Worm (Caenorhabditis elegans): ENCODE measurements around the gene C24H11.2.

C24H11.2 gene

DNA sequence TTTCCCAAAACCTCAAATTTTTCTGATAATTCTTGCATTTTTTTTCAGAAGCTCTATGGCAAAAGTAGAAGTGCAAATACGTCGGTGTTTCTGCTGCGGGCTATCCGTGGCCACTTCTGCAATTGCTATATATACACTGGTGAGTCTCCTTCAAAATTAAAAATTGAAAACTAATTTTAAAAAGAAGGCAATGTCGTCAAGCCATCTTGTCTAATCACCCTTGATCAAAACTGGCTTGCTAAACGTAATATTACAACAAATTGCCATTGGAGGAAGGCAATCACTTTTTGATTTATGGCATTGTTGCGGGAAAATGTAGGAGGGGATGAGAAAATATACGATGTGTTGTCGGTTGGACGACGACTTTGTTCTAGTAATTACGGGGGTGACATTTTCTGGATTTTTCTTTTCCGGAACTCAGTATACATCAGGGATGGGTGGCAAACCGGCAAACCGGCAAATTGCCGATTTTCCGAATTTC is 24.4 kb upstream of the C24H11.2 start, which contains the start of gene C18D11.1:
TSS of gene C18D11.1 (plus strand) at position 51 of the 481 bp plus-strand sequence.
- TF ChIP-seq egl-43 (GFP tag; IDR thresholded peaks at IDR 0.05) (no peak), arid-1 (GFP tag; conservative IDR thresholded peaks at IDR 0.05) (no peak), spr-1 (tag; optimal IDR thresholded peaks at IDR 0.05) (no peak), ztf-7 (tag; optimal IDR thresholded peaks at IDR 0.05) (no peak), ctbp-1 (GFP tag; IDR thresholded peaks at IDR 0.05) (no peak), F44E2.7 (GFP tag; IDR thresholded peaks at IDR 0.05) (no peak), R02D3.7 (tag; optimal IDR thresholded peaks at IDR 0.05) (no peak), F10B5.3 (tag; optimal IDR thresholded peaks at IDR 0.05) (no peak), snpc-1.2 (GFP tag; IDR thresholded peaks at IDR 0.05) (no peak), snpc-4 (tag; optimal IDR thresholded peaks at IDR 0.05) (no peak), nhr-11 (tag; optimal IDR thresholded peaks at IDR 0.05) (no peak), zip-2 (tag; optimal IDR thresholded peaks at IDR 0.05) (no peak), madf-9 (GFP tag; conservative IDR thresholded peaks at IDR 0.05) (no peak), unc-62 (GFP tag; optimal IDR thresholded peaks at IDR 0.05 in 1 of 2) (no peak), unc-62 (tag; optimal IDR thresholded peaks at IDR 0.05) (no peak), daf-16 (GFP tag; optimal IDR thresholded peaks at IDR 0.05) (no peak), daf-16 (tag; optimal IDR thresholded peaks at IDR 0.05) (no peak), madf-5 (GFP tag; IDR thresholded peaks at IDR 0.05) (no peak), daf-8 (GFP tag; IDR thresholded peaks at IDR 0.05) (no peak), nhr-41 (GFP tag; IDR thresholded peaks at IDR 0.05) (no peak)

ce11 chrIII:11814653-11815052 is 22.5 kb upstream of the C24H11.2 start:
- TF ChIP-seq mdl-1 (tag; optimal IDR thresholded peaks at IDR 0.05) (no peak), ceh-44 (GFP tag; IDR thresholded peaks at IDR 0.05) (no peak), daf-16 (GFP tag; optimal IDR thresholded peaks at IDR 0.05) (no peak), daf-16 (tag; optimal IDR thresholded peaks at IDR 0.05) (no peak), nhr-28 (tag; optimal IDR thresholded peaks at IDR 0.05) (peak; percentile 17), nhr-25 (tag; optimal IDR thresholded peaks at IDR 0.05; ENCODE audit: borderline replicate concordance, insufficient read depth) (peak; percentile 78), daf-19 (GFP tag; conservative IDR thresholded peaks at IDR 0.05) (no peak), dmd-6 (GFP tag; IDR thresholded peaks at IDR 0.05) (no peak), madf-9 (GFP tag; conservative IDR thresholded peaks at IDR 0.05) (no peak), zip-11 (GFP tag; IDR thresholded peaks at IDR 0.05) (no peak), tag-97 (GFP tag; IDR thresholded peaks at IDR 0.05) (no peak), F44E2.7 (GFP tag; IDR thresholded peaks at IDR 0.05) (no peak), nhr-102 (tag; optimal IDR thresholded peaks at IDR 0.05) (no peak), ztf-11 (tag; optimal IDR thresholded peaks at IDR 0.05) (no peak)

ce11 chrIII:11811839-11812238 is 19.7 kb upstream of the C24H11.2 start:
- TF ChIP-seq nhr-28 (tag; optimal IDR thresholded peaks at IDR 0.05) (peak; percentile 52), nhr-41 (GFP tag; IDR thresholded peaks at IDR 0.05) (no peak), hlh-11 (tag; optimal IDR thresholded peaks at IDR 0.05) (peak; percentile 43), lsy-2 (tag; optimal IDR thresholded peaks at IDR 0.05) (peak in 1 of 2 experiments; percentile 35), hmg-1.1 (GFP tag; IDR thresholded peaks at IDR 0.05) (0 out of 2 replicates have a peak, but pooled peaks have one; percentile 21), hlh-30 (tag; optimal IDR thresholded peaks at IDR 0.05; ENCODE audit: insufficient read depth) (peak; percentile 16), nhr-25 (tag; optimal IDR thresholded peaks at IDR 0.05; ENCODE audit: borderline replicate concordance, insufficient read depth) (peak; percentile 19), mdl-1 (tag; optimal IDR thresholded peaks at IDR 0.05) (peak in 1 of 2 experiments; percentile 47), daf-16 (GFP tag; optimal IDR thresholded peaks at IDR 0.05) (no peak), daf-16 (tag; optimal IDR thresholded peaks at IDR 0.05) (no peak), mxl-3 (GFP tag; optimal IDR thresholded peaks at IDR 0.05) (peak; percentile 95), dmd-9 (GFP tag; IDR thresholded peaks at IDR 0.05) (no peak)

- TF ChIP-seq aha-1 (tag) = peak; percentile 87
- peak in 1 of 2 experiments; percentile 85 for TF ChIP-seq unc-62 (GFP tag; optimal IDR thresholded peaks at IDR 0.05 in 1 of 2)
- no peak for TF ChIP-seq unc-62 (tag; optimal IDR thresholded peaks at IDR 0.05)
- no peak for TF ChIP-seq nhr-10 (tag; optimal IDR thresholded peaks at IDR 0.05)
Measured at ce11 chrIII:11810447-11810846, 18.3 kb upstream of the C24H11.2 start, which contains the start of gene C18D11.6. Gene C18D11.6, plus strand, starts transcription at chrIII:11810556.

Measured in whole organism, L4 larva.